Fruit fly (Drosophila melanogaster) whole organism, embryonic: ENCODE measurements around the gene numb.

Experiments used
- Atf6 ChIP-seq: fragments of 200-800 bp; sonication (Bioruptor generic); IDR thresholded peaks from 2 replicates; pipeline ENCODE4 v1.3.6; 2022; ENCODE audit warnings: missing biosample characterization, missing genetic modification characterization
- B-H1 ChIP-seq: fragments of 200-800 bp; sonication (Bioruptor generic); IDR thresholded peaks from 3 replicates; pipeline ENCODE4 v1.3.6; 2022; ENCODE audit warnings: missing biosample characterization, missing genetic modification characterization
- B-H2 ChIP-seq: fragments of 200-800 bp; sonication (Bioruptor generic); optimal IDR thresholded peaks from 2 replicates; lab custom pipeline; 2018; ENCODE audit warnings: missing biosample characterization, mild to moderate bottlenecking, missing genetic modification characterization
- Bteb2 ChIP-seq: fragments of 200-800 bp; sonication (Bioruptor generic); optimal IDR thresholded peaks from 2 replicates; lab custom pipeline; 2016; ENCODE audit warnings: missing biosample characterization, missing genetic modification characterization
- CG10979 ChIP-seq: fragments of 200-800 bp; sonication (Bioruptor generic); optimal IDR thresholded peaks from 2 replicates; lab custom pipeline; 2018; ENCODE audit warnings: missing biosample characterization, mild to moderate bottlenecking, missing genetic modification characterization, moderate library complexity
- CG12155 ChIP-seq: fragments of 200-800 bp; sonication (Bioruptor generic); optimal IDR thresholded peaks from 3 replicates; lab custom pipeline; 2016; ENCODE audit warnings: missing biosample characterization, missing genetic modification characterization
- CG14050 ChIP-seq: fragments of 200-800 bp; sonication (Bioruptor generic); IDR thresholded peaks from 3 replicates; pipeline ENCODE4 v1.3.6; 2022; ENCODE audit warnings: missing biosample characterization, missing genetic modification characterization
- CG2120 ChIP-seq: fragments of 200-800 bp; sonication (Bioruptor generic); optimal IDR thresholded peaks from 3 replicates; lab custom pipeline; 2016; ENCODE audit warnings: missing biosample characterization, missing genetic modification characterization
- CG2202 ChIP-seq: fragments of 200-800 bp; sonication (Bioruptor generic); optimal IDR thresholded peaks from 2 replicates; lab custom pipeline; 2018; ENCODE audit warnings: missing biosample characterization, mild to moderate bottlenecking, missing genetic modification characterization
- CG30403 ChIP-seq: fragments of 200-800 bp; sonication (Bioruptor generic); optimal IDR thresholded peaks from 3 replicates; lab custom pipeline; 2016; ENCODE audit warnings: missing biosample characterization, missing genetic modification characterization
- CG31441 ChIP-seq: fragments of 200-800 bp; sonication (Bioruptor generic); IDR thresholded peaks from 2 replicates; pipeline ENCODE4 v1.3.6; 2022; ENCODE audit warnings: missing biosample characterization, missing genetic modification characterization
- CG32767 ChIP-seq: fragments of 200-800 bp; sonication (Bioruptor generic); IDR thresholded peaks from 2 replicates; pipeline ENCODE4 v1.3.6; 2022; ENCODE audit warnings: missing biosample characterization, missing genetic modification characterization
- CG3281 ChIP-seq: fragments of 200-800 bp; sonication (Bioruptor generic); optimal IDR thresholded peaks from 3 replicates; lab custom pipeline; 2017; ENCODE audit warnings: missing biosample characterization, mild to moderate bottlenecking, missing genetic modification characterization
- CG8290 ChIP-seq, 3 experiments: fragments of 200-800 bp; sonication (Bioruptor generic); optimal IDR thresholded peaks; 2 replicates each; lab custom pipeline; 2016 to 2019; ENCODE audit warnings: missing biosample characterization in 3 of 3, missing genetic modification characterization in 3 of 3, mild to moderate bottlenecking in 2 of 3, moderate library complexity in 1 of 3
- CG8359 ChIP-seq: fragments of 200-800 bp; sonication (Bioruptor generic); optimal IDR thresholded peaks from 2 replicates; lab custom pipeline; 2017; ENCODE audit warnings: missing biosample characterization, mild to moderate bottlenecking, missing genetic modification characterization, borderline replicate concordance
- Deaf1 ChIP-seq: fragments of 200-800 bp; optimal IDR thresholded peaks from 3 replicates; lab custom pipeline; 2019; ENCODE audit warnings: missing biosample characterization, mild to moderate bottlenecking, missing genetic modification characterization, moderate library complexity
- Dref ChIP-seq: fragments of 200-800 bp; sonication (Bioruptor generic); IDR thresholded peaks from 2 replicates; pipeline ENCODE4 v1.3.6; 2022; ENCODE audit warnings: missing biosample characterization, missing genetic modification characterization
- Drgx ChIP-seq: fragments of 200-800 bp; sonication (Bioruptor generic); IDR thresholded peaks from 2 replicates; pipeline ENCODE4 v1.3.6; 2022; ENCODE audit warnings: missing biosample characterization, missing genetic modification characterization
- Fer1 ChIP-seq: fragments of 200-800 bp; sonication (Bioruptor generic); optimal IDR thresholded peaks from 2 replicates; lab custom pipeline; 2017; ENCODE audit warnings: missing biosample characterization, mild to moderate bottlenecking, missing genetic modification characterization
- GATAe ChIP-seq: fragments of 200-800 bp; sonication (Bioruptor generic); conservative IDR thresholded peaks from 2 replicates; pipeline ENCODE4 v1.3.6; 2022; ENCODE audit warnings: missing biosample characterization, missing genetic modification characterization
- Hey ChIP-seq: fragments of 200-800 bp; sonication (Bioruptor generic); optimal IDR thresholded peaks from 3 replicates; lab custom pipeline; 2018; ENCODE audit warnings: missing biosample characterization, mild to moderate bottlenecking, missing genetic modification characterization
- Hmr ChIP-seq: fragments of 200-800 bp; sonication (Bioruptor generic); optimal IDR thresholded peaks from 3 replicates; lab custom pipeline; 2017; ENCODE audit warnings: mild to moderate bottlenecking, missing biosample characterization, missing genetic modification reagents, missing genetic modification characterization
- Max ChIP-seq: fragments of 200-800 bp; sonication (Bioruptor generic); optimal IDR thresholded peaks from 2 replicates; lab custom pipeline; 2016; ENCODE audit warnings: missing biosample characterization, mild to moderate bottlenecking, missing genetic modification characterization
- PHDP ChIP-seq: fragments of 200-800 bp; sonication (Bioruptor generic); optimal IDR thresholded peaks from 3 replicates; lab custom pipeline; 2018; ENCODE audit warnings: missing biosample characterization, mild to moderate bottlenecking, missing genetic modification characterization, moderate library complexity
- Pdp1 ChIP-seq, 2 experiments: fragments of 200-800 bp; sonication (Bioruptor generic); optimal IDR thresholded peaks; 3 replicates each; lab custom pipeline; 2016; ENCODE audit warnings: missing biosample characterization in 2 of 2, missing genetic modification characterization in 2 of 2, mild to moderate bottlenecking in 1 of 2, moderate library complexity in 1 of 2
- Sox100B ChIP-seq: fragments of 200-800 bp; sonication (Bioruptor generic); optimal IDR thresholded peaks from 3 replicates; lab custom pipeline; 2018; ENCODE audit warnings: missing biosample characterization, mild to moderate bottlenecking, missing genetic modification characterization
- Sox102F ChIP-seq: fragments of 200-800 bp; sonication (Bioruptor generic); optimal IDR thresholded peaks from 2 replicates; lab custom pipeline; 2018; ENCODE audit warnings: missing biosample characterization, mild to moderate bottlenecking, missing genetic modification characterization, moderate library complexity
- Xbp1 ChIP-seq: fragments of 200-800 bp; sonication (Bioruptor generic); optimal IDR thresholded peaks from 3 replicates; lab custom pipeline; 2016; ENCODE audit warnings: missing biosample characterization, mild to moderate bottlenecking, missing genetic modification characterization
- abd-A ChIP-seq: fragments of 200-800 bp; sonication (Bioruptor generic); optimal IDR thresholded peaks from 3 replicates; lab custom pipeline; 2019; ENCODE audit warnings: missing biosample characterization, mild to moderate bottlenecking, missing genetic modification characterization, moderate library complexity
- ato ChIP-seq: fragments of 200-800 bp; sonication (Bioruptor generic); IDR thresholded peaks from 2 replicates; pipeline ENCODE4 v1.3.6; 2022; ENCODE audit warnings: missing biosample characterization, missing genetic modification characterization; ENCODE audit not compliant: partially characterized antibody
- bcd ChIP-seq: fragments of 200-800 bp; sonication (Bioruptor generic); optimal IDR thresholded peaks from 2 replicates; lab custom pipeline; 2017; ENCODE audit warnings: missing biosample characterization, mild to moderate bottlenecking, missing genetic modification characterization
- cad ChIP-seq: fragments of >200 bp; optimal IDR thresholded peaks from 2 replicates; lab custom pipeline; 2017; ENCODE audit warnings: missing biosample characterization, missing genetic modification characterization
- caup ChIP-seq: fragments of 200-800 bp; sonication (Bioruptor generic); optimal IDR thresholded peaks from 3 replicates; lab custom pipeline; 2017; ENCODE audit warnings: missing biosample characterization, mild to moderate bottlenecking, missing genetic modification characterization, moderate library complexity; ENCODE audit not compliant: severe bottlenecking
- chinmo ChIP-seq: fragments of 200-800 bp; sonication (Bioruptor generic); IDR thresholded peaks from 4 replicates; pipeline ENCODE4 v1.3.6; 2022; ENCODE audit warnings: missing biosample characterization, missing genetic modification characterization; ENCODE audit not compliant: partially characterized antibody
- crol ChIP-seq: fragments of 200-800 bp; sonication (Bioruptor generic); IDR thresholded peaks from 2 replicates; pipeline ENCODE4 v1.3.6; 2022; ENCODE audit warnings: missing biosample characterization, missing genetic modification characterization
- cwo ChIP-seq: fragments of 200-800 bp; sonication (Bioruptor generic); optimal IDR thresholded peaks from 3 replicates; lab custom pipeline; 2017; ENCODE audit warnings: missing biosample characterization, missing genetic modification characterization, mild to moderate bottlenecking, moderate library complexity, missing genetic modification reagents
- eve ChIP-seq, 2 experiments: fragments of >200 bp; optimal IDR thresholded peaks; 2 replicates each; lab custom pipeline; 2017; ENCODE audit warnings: missing biosample characterization in 2 of 2, missing genetic modification characterization in 2 of 2
- grn ChIP-seq: fragments of 200-800 bp; sonication (Bioruptor generic); optimal IDR thresholded peaks from 3 replicates; lab custom pipeline; 2017; ENCODE audit warnings: missing biosample characterization, missing genetic modification characterization
- pros ChIP-seq: fragments of 200-800 bp; sonication (Bioruptor generic); optimal IDR thresholded peaks from 3 replicates; lab custom pipeline; 2019; ENCODE audit warnings: missing biosample characterization, mild to moderate bottlenecking, missing genetic modification characterization, moderate library complexity
- schlank ChIP-seq: fragments of 200-800 bp; sonication (Bioruptor generic); optimal IDR thresholded peaks from 2 replicates; lab custom pipeline; 2018; ENCODE audit warnings: missing biosample characterization, mild to moderate bottlenecking, missing genetic modification characterization
- scrt ChIP-seq: fragments of 200-800 bp; sonication (Bioruptor generic); optimal IDR thresholded peaks from 2 replicates; lab custom pipeline; 2018; ENCODE audit warnings: missing biosample characterization, mild to moderate bottlenecking, missing genetic modification characterization, moderate library complexity
- sug ChIP-seq: fragments of 200-800 bp; optimal IDR thresholded peaks from 2 replicates; lab custom pipeline; 2019; ENCODE audit warnings: missing biosample characterization, mild to moderate bottlenecking, missing genetic modification characterization, moderate library complexity
- tgo ChIP-seq: fragments of 200-800 bp; sonication (Bioruptor generic); IDR thresholded peaks from 3 replicates; pipeline ENCODE4 v1.3.6; 2022; ENCODE audit warnings: missing biosample characterization, missing genetic modification characterization

numb gene

DNA sequence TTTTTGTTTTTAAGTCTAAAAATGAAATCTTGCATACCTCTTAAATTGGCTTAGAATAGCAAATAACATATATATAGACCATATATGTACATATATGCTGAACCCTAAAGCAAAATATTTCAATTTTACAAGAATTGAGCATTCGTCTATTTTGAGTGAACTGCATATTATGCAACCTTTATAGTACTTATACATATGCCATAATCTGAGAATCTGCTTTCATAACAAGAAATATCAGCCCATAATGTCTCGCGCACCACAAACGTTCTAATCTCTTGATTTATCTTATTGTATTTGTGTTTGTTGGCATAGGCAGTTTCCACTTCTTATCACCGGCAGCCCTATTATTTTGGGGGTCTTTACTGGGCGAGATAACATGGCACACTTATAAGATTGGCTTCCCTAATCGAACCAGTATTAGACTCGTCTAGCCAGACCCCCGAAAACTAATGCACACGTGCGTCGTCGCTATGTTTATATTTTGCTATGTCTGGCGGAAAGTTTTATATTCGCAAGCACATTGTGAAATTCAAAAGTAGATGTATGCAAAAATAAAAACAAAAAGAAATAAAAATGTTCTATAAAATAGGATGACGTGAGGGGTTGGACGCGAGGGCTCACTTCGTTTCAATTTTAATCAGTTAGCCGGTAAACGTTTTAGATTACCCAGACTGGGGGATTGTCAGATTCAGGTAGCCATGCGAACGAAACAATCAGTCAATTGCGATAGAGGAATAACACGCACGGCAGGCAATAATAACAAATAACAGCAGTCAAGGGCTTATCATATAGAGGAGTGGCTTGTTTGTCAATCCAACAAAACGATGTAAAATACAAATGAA, 48.1 kb upstream of the numb start (continued):
- TF ChIP-seq grn (peak; percentile 63), Hey (tag; lab: Kevin White, UChicago) (peak; percentile 54), schlank (tag; lab: Kevin White, UChicago) (peak; percentile 19), GATAe (GFP tag; lab: Robert Waterston, UW) (peak; percentile 62), caup (GFP tag; lab: Kevin White, UChicago) (peak; percentile 27), eve (GFP tag; optimal IDR thresholded peaks at IDR 0.05; lab: Kevin White, UChicago) (peak in 1 of 2 experiments; percentile 42), Pdp1 (GFP tag; optimal IDR thresholded peaks at IDR 0.05; lab: Kevin White, UChicago) (peak in 1 of 2 experiments; percentile 97), CG8290 (GFP tag; optimal IDR thresholded peaks at IDR 0.05; lab: Kevin White, UChicago) (no peak), CG8290 (tag; optimal IDR thresholded peaks at IDR 0.05; lab: Kevin White, UChicago) (peak in 1 of 2 experiments; percentile 15), sug (tag; lab: Kevin White, UChicago) (peak; percentile 97)
- TF ChIP-seq, all 482 proteins: peak for 27

dm6 chr2L:9393284-9393683, 44.0 kb upstream of the numb start:
- peak; percentile 94 for TF ChIP-seq CG8359

DNA sequence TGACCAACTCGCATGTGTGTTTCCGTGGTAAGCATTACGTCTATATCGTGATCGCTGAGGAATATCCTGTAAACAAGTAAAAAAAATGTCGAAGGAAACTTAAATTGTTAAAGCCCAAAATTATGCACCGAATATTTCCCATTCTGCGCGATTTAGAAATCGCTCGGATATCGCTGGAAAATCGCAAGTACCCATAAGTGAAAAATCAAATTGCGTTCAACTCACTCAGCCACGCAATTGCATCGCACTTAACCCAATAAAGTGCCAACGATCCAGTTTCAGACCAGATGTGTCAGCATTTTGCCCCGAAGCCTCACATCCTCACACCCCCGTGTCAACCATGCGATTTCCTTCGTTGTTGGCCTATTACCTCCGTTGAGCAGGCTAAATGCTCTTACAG, 40.9 kb upstream of the numb start:
- no peak for TF ChIP-seq PHDP (tag; lab: Kevin White, UChicago)
- TF ChIP-seq CG8359: peak; percentile 99
- TF ChIP-seq, all 482 proteins: peak for 1

dm6 chr2L:9397888-9398287, 39.4 kb upstream of the numb start, which contains the start of gene CG4438:
Gene CG4438, minus strand, starts transcription at chr2L:9397988.
- TF ChIP-seq CG12155 (GFP tag; lab: Kevin White, UChicago): no peak
- TF ChIP-seq CG2202 (tag; lab: Kevin White, UChicago): no peak
- TF ChIP-seq B-H1 (GFP tag; lab: Robert Waterston, UW): no peak
- no peak for TF ChIP-seq pros
- TF ChIP-seq Atf6: no peak
- TF ChIP-seq cad (GFP tag; lab: Kevin White, UChicago): no peak
- no peak for TF ChIP-seq chinmo
- no peak for TF ChIP-seq CG32767 (GFP tag; lab: Robert Waterston, UW)
- no peak for TF ChIP-seq ato (GFP tag; lab: Robert Waterston, UW)
- TF ChIP-seq Dref: no peak
- no peak for TF ChIP-seq B-H2 (GFP tag; lab: Kevin White, UChicago)
- no peak for TF ChIP-seq Sox100B (GFP tag; lab: Kevin White, UChicago)
- TF ChIP-seq Bteb2: no peak
- TF ChIP-seq Max (GFP tag; lab: Kevin White, UChicago): no peak
- no peak for TF ChIP-seq Drgx (GFP tag; lab: Robert Waterston, UW)
- TF ChIP-seq tgo (GFP tag; lab: Robert Waterston, UW): no peak
- TF ChIP-seq CG14050: no peak
- no peak for TF ChIP-seq CG10979 (tag; lab: Kevin White, UChicago)

dm6 chr2L:9400153-9400552, 37.1 kb upstream of the numb start:
- peak; percentile 44 for TF ChIP-seq Hmr
- peak; percentile 15 for TF ChIP-seq CG30403 (GFP tag; lab: Kevin White, UChicago)
- peak; percentile 7 for TF ChIP-seq Xbp1 (GFP tag; lab: Kevin White, UChicago)
- TF ChIP-seq crol (GFP tag; lab: Robert Waterston, UW): no peak
- peak; percentile 28 for TF ChIP-seq CG3281 (GFP tag; lab: Kevin White, UChicago)
- no peak for TF ChIP-seq Deaf1 (tag; lab: Kevin White, UChicago)
- TF ChIP-seq Fer1: peak; percentile 57
- peak; percentile 26 for TF ChIP-seq bcd (GFP tag; lab: Kevin White, UChicago)
- TF ChIP-seq CG31441: 0 out of 2 replicates have a peak, but pooled peaks have one; percentile 29
- TF ChIP-seq CG2120: peak; percentile 50
- TF ChIP-seq scrt (GFP tag; lab: Kevin White, UChicago): peak; percentile 33
- TF ChIP-seq abd-A (tag; lab: Kevin White, UChicago): peak; percentile 32
- peak; percentile 22 for TF ChIP-seq Sox102F (GFP tag; lab: Kevin White, UChicago)
- peak; percentile 22 for TF ChIP-seq cwo (GFP tag; lab: Kevin White, UChicago)
